Worm (Caenorhabditis elegans) whole organism, early embryonic: Measurements from ENCODE around the gene F47B8.5.

Experiments
- F13C5.2 ChIP-seq: sonication (generic microtip); optimal IDR thresholded peaks from 2 replicates; lab custom pipeline; 2017; ENCODE audit warnings: mild to moderate bottlenecking, missing genetic modification characterization, inconsistent platforms, missing compliant biosample characterization
- ama-1 ChIP-seq: fragments of 150-350 bp; optimal IDR thresholded peaks from 2 replicates; lab custom pipeline; 2014
- pes-1 ChIP-seq: fragments of 200-800 bp; sonication (Bioruptor generic); IDR thresholded peaks from 2 replicates; pipeline ENCODE4 v1.3.6; 2022; ENCODE audit warnings: missing genetic modification reagents, missing genetic modification characterization, missing compliant biosample characterization
- scrt-1 ChIP-seq: fragments of 200-800 bp; sonication (Bioruptor generic); IDR thresholded peaks from 2 replicates; pipeline ENCODE4 v1.3.6; 2022; ENCODE audit warnings: missing genetic modification characterization, missing compliant biosample characterization
- tra-4 ChIP-seq: sonication (generic microtip); optimal IDR thresholded peaks from 2 replicates; lab custom pipeline; 2017; ENCODE audit warnings: missing genetic modification characterization, missing compliant biosample characterization

- TF ChIP-seq ama-1 (no peak), tra-4 (no peak), F13C5.2 (no peak), pes-1 (GFP tag; lab: Robert Waterston, UW) (no peak), scrt-1 (GFP tag; lab: Robert Waterston, UW) (no peak)
Observed at ce11 chrV:14314236-14314635, 13.4 kb downstream of the F47B8.5 start, which contains the start of gene F47B8.1.
